Fruit fly (Drosophila melanogaster) whole organism, embryonic: ENCODE data around the gene CG33510.
A peak's percentile ranks its signal among the peaks of the same experiment; 100 is the strongest.

Experiments
- CG10209 ChIP-seq: fragments of 200-800 bp; sonication (Bioruptor generic); optimal IDR thresholded peaks from 3 replicates; lab custom pipeline; 2017; ENCODE audit warnings: missing biosample characterization, mild to moderate bottlenecking, missing genetic modification characterization, missing genetic modification reagents
- CG1024 ChIP-seq: fragments of 200-800 bp; sonication (Bioruptor generic); IDR thresholded peaks from 2 replicates; pipeline ENCODE4 v1.3.6; 2022; ENCODE audit warnings: missing biosample characterization, missing genetic modification characterization
- CG10267 ChIP-seq: fragments of 200-800 bp; sonication (Bioruptor generic); optimal IDR thresholded peaks from 2 replicates; lab custom pipeline; 2018; ENCODE audit warnings: missing biosample characterization, mild to moderate bottlenecking, missing genetic modification characterization, moderate library complexity
- CG10366 ChIP-seq: fragments of 200-800 bp; sonication (Bioruptor generic); IDR thresholded peaks from 2 replicates; pipeline ENCODE4 v1.3.6; 2022; ENCODE audit warnings: missing biosample characterization, missing genetic modification characterization
- CG11247 ChIP-seq: fragments of 200-800 bp; sonication (Bioruptor generic); IDR thresholded peaks from 2 replicates; pipeline ENCODE4 v1.3.6; 2022; ENCODE audit warnings: missing biosample characterization, missing genetic modification characterization
- CG11456 ChIP-seq: fragments of 200-800 bp; sonication (Bioruptor generic); IDR thresholded peaks from 3 replicates; pipeline ENCODE4 v1.3.6; 2022; ENCODE audit warnings: missing biosample characterization, missing genetic modification characterization
- CG11695 ChIP-seq: fragments of 200-800 bp; sonication (Bioruptor generic); IDR thresholded peaks from 3 replicates; pipeline ENCODE4 v1.3.6; 2022; ENCODE audit warnings: missing biosample characterization, missing genetic modification characterization
- CG12659 ChIP-seq: fragments of 200-800 bp; sonication (Bioruptor generic); optimal IDR thresholded peaks from 3 replicates; lab custom pipeline; 2017; ENCODE audit warnings: mild to moderate bottlenecking, missing biosample characterization, missing genetic modification reagents, missing genetic modification characterization
- CG13775 ChIP-seq: fragments of 200-800 bp; sonication (Bioruptor generic); optimal IDR thresholded peaks from 3 replicates; lab custom pipeline; 2017; ENCODE audit warnings: missing biosample characterization, mild to moderate bottlenecking, missing genetic modification characterization
- CG31388 ChIP-seq: fragments of 200-800 bp; sonication (Bioruptor generic); optimal IDR thresholded peaks from 2 replicates; lab custom pipeline; 2016; ENCODE audit warnings: missing biosample characterization, missing genetic modification characterization
- CG43689 ChIP-seq: fragments of 200-800 bp; sonication (Bioruptor generic); IDR thresholded peaks from 2 replicates; pipeline ENCODE4 v1.3.6; 2022; ENCODE audit warnings: missing biosample characterization, missing genetic modification characterization
- CG6654 ChIP-seq: fragments of 200-800 bp; sonication (Bioruptor generic); optimal IDR thresholded peaks from 2 replicates; lab custom pipeline; 2017; ENCODE audit warnings: missing biosample characterization, mild to moderate bottlenecking, missing genetic modification characterization
- CG6689 ChIP-seq: fragments of 200-800 bp; sonication (Bioruptor generic); IDR thresholded peaks from 2 replicates; pipeline ENCODE4 v1.3.6; 2022; ENCODE audit warnings: missing biosample characterization, missing genetic modification characterization
- CG7556 ChIP-seq: fragments of 200-800 bp; sonication (Bioruptor generic); optimal IDR thresholded peaks from 2 replicates; lab custom pipeline; 2017; ENCODE audit warnings: missing biosample characterization, mild to moderate bottlenecking, missing genetic modification characterization
- CG7745 ChIP-seq: fragments of 200-800 bp; sonication (Bioruptor generic); optimal IDR thresholded peaks from 2 replicates; lab custom pipeline; 2018; ENCODE audit warnings: missing biosample characterization, mild to moderate bottlenecking, missing genetic modification characterization, moderate library complexity
- CG7786 ChIP-seq: fragments of 200-800 bp; sonication (Bioruptor generic); optimal IDR thresholded peaks from 2 replicates; lab custom pipeline; 2016; ENCODE audit warnings: missing biosample characterization, missing genetic modification characterization
- CG7963 ChIP-seq: fragments of 200-800 bp; sonication (Bioruptor generic); IDR thresholded peaks from 3 replicates; pipeline ENCODE4 v1.3.6; 2022; ENCODE audit warnings: missing biosample characterization, missing genetic modification characterization; ENCODE audit not compliant: partially characterized antibody
- Dip3 ChIP-seq: fragments of 200-800 bp; sonication (Bioruptor generic); optimal IDR thresholded peaks from 3 replicates; lab custom pipeline; 2016; ENCODE audit warnings: missing biosample characterization, missing genetic modification characterization
- Doc2 ChIP-seq: fragments of 200-800 bp; sonication (Bioruptor generic); IDR thresholded peaks from 2 replicates; pipeline ENCODE4 v1.3.6; 2022; ENCODE audit warnings: missing biosample characterization, missing genetic modification characterization
- E2f1 ChIP-seq: fragments of 200-800 bp; sonication (Bioruptor generic); IDR thresholded peaks from 2 replicates; pipeline ENCODE4 v1.3.6; 2022; ENCODE audit warnings: missing biosample characterization, missing genetic modification characterization
- Lhr ChIP-seq: fragments of 200-800 bp; sonication (Bioruptor generic); optimal IDR thresholded peaks from 3 replicates; lab custom pipeline; 2017; ENCODE audit warnings: mild to moderate bottlenecking, missing biosample characterization, missing genetic modification reagents, missing genetic modification characterization
- Lpt ChIP-seq: fragments of >200 bp; optimal IDR thresholded peaks from 2 replicates; lab custom pipeline; 2018; ENCODE audit warnings: missing biosample characterization, missing genetic modification characterization
- Rx ChIP-seq: fragments of 200-800 bp; sonication (Bioruptor generic); IDR thresholded peaks from 2 replicates; pipeline ENCODE4 v1.3.6; 2022; ENCODE audit warnings: missing biosample characterization, missing genetic modification characterization
- ara ChIP-seq: fragments of 200-800 bp; sonication (Bioruptor generic); IDR thresholded peaks from 2 replicates; pipeline ENCODE4 v1.3.6; 2022; ENCODE audit warnings: missing biosample characterization, missing genetic modification characterization
- ash1 ChIP-seq: fragments of 200-800 bp; sonication (Bioruptor generic); optimal IDR thresholded peaks from 2 replicates; lab custom pipeline; 2018; ENCODE audit warnings: missing biosample characterization, mild to moderate bottlenecking, missing genetic modification characterization
- cato ChIP-seq: fragments of 200-800 bp; sonication (Bioruptor generic); optimal IDR thresholded peaks from 2 replicates; lab custom pipeline; 2016; ENCODE audit warnings: missing biosample characterization, missing genetic modification characterization, borderline replicate concordance
- da ChIP-seq: fragments of 200-800 bp; sonication (Bioruptor generic); optimal IDR thresholded peaks from 2 replicates; lab custom pipeline; 2016; ENCODE audit warnings: missing biosample characterization, missing genetic modification characterization
- fd3F ChIP-seq: fragments of 200-800 bp; sonication (Bioruptor generic); optimal IDR thresholded peaks from 2 replicates; lab custom pipeline; 2018; ENCODE audit warnings: missing biosample characterization, mild to moderate bottlenecking, missing genetic modification characterization, moderate library complexity
- ftz-f1 ChIP-seq: fragments of 200-800 bp; sonication (Bioruptor generic); optimal IDR thresholded peaks from 2 replicates; lab custom pipeline; 2016; ENCODE audit warnings: missing biosample characterization, missing genetic modification characterization
- hb ChIP-seq: fragments of 200-800 bp; sonication (Bioruptor generic); IDR thresholded peaks from 3 replicates; pipeline ENCODE4 v1.3.6; 2022; ENCODE audit warnings: missing biosample characterization, missing genetic modification characterization; ENCODE audit not compliant: partially characterized antibody
- hkb ChIP-seq, 2 experiments: fragments of 200-800 bp in 1 of 2; fragments of >200 bp in 1 of 2; sonication (Bioruptor generic) in 1 of 2; IDR thresholded peaks in 1 of 2; optimal IDR thresholded peaks in 1 of 2; 2 replicates each; pipeline versions ENCODE4 v1.3.6 to Lab custom; 2017 to 2022; ENCODE audit warnings: missing biosample characterization in 1 of 2, missing genetic modification characterization in 1 of 2
- klu ChIP-seq: fragments of 200-800 bp; sonication (Bioruptor generic); IDR thresholded peaks from 2 replicates; pipeline ENCODE4 v1.3.6; 2022; ENCODE audit warnings: missing biosample characterization, missing genetic modification characterization
- lilli ChIP-seq: fragments of 200-800 bp; sonication (Bioruptor generic); optimal IDR thresholded peaks from 3 replicates; lab custom pipeline; 2016; ENCODE audit warnings: missing biosample characterization, missing genetic modification characterization
- mirr ChIP-seq: fragments of 200-800 bp; sonication (Bioruptor generic); optimal IDR thresholded peaks from 3 replicates; lab custom pipeline; 2018; ENCODE audit warnings: missing biosample characterization, mild to moderate bottlenecking, missing genetic modification characterization
- nerfin-1 ChIP-seq: fragments of 200-800 bp; sonication (Bioruptor generic); optimal IDR thresholded peaks from 3 replicates; lab custom pipeline; 2019; ENCODE audit warnings: missing biosample characterization, mild to moderate bottlenecking, missing genetic modification characterization, moderate library complexity
- oc ChIP-seq: fragments of 200-800 bp; sonication (Bioruptor generic); optimal IDR thresholded peaks from 2 replicates; lab custom pipeline; 2018; ENCODE audit warnings: missing biosample characterization, mild to moderate bottlenecking, missing genetic modification characterization, moderate library complexity
- odd ChIP-seq: fragments of 200-800 bp; sonication (Bioruptor generic); optimal IDR thresholded peaks from 2 replicates; lab custom pipeline; 2017; ENCODE audit warnings: missing biosample characterization, mild to moderate bottlenecking, missing genetic modification characterization
- org-1 ChIP-seq: fragments of 200-800 bp; sonication (Bioruptor generic); optimal IDR thresholded peaks from 2 replicates; lab custom pipeline; 2017; ENCODE audit warnings: missing biosample characterization, missing genetic modification characterization
- pan ChIP-seq, 4 experiments: fragments of >200 bp in 3 of 4; fragments of 200-800 bp in 1 of 4; sonication (Bioruptor generic) in 1 of 4; optimal IDR thresholded peaks in 3 of 4; IDR thresholded peaks in 1 of 4; 2 replicates each; pipeline versions ENCODE4 v1.3.6 to Lab custom; 2017 to 2022; ENCODE audit warnings: missing biosample characterization in 2 of 4, missing genetic modification characterization in 2 of 4, mixed read lengths in 1 of 4
- rib ChIP-seq: fragments of 200-800 bp; sonication (Bioruptor generic); IDR thresholded peaks from 2 replicates; pipeline ENCODE4 v1.3.6; 2022; ENCODE audit warnings: missing biosample characterization, missing genetic modification characterization
- run ChIP-seq: fragments of 200-800 bp; sonication (Bioruptor generic); optimal IDR thresholded peaks from 3 replicates; lab custom pipeline; 2018; ENCODE audit warnings: missing biosample characterization, mild to moderate bottlenecking, missing genetic modification characterization
- sd ChIP-seq: fragments of 200-800 bp; sonication (Bioruptor generic); optimal IDR thresholded peaks from 3 replicates; lab custom pipeline; 2018; ENCODE audit warnings: missing biosample characterization, mild to moderate bottlenecking, missing genetic modification characterization, moderate library complexity
- sna ChIP-seq: fragments of 200-800 bp; sonication (Bioruptor generic); IDR thresholded peaks from 2 replicates; pipeline ENCODE4 v1.3.6; 2022; ENCODE audit warnings: missing biosample characterization, missing genetic modification characterization; ENCODE audit not compliant: partially characterized antibody
- sqz ChIP-seq: fragments of 200-800 bp; sonication (Bioruptor generic); optimal IDR thresholded peaks from 3 replicates; lab custom pipeline; 2018; ENCODE audit warnings: missing biosample characterization, mild to moderate bottlenecking, missing genetic modification characterization
- tgo ChIP-seq: fragments of 200-800 bp; sonication (Bioruptor generic); IDR thresholded peaks from 3 replicates; pipeline ENCODE4 v1.3.6; 2022; ENCODE audit warnings: missing biosample characterization, missing genetic modification characterization
- tup ChIP-seq: fragments of 200-800 bp; sonication (Bioruptor generic); optimal IDR thresholded peaks from 2 replicates; lab custom pipeline; 2016; ENCODE audit warnings: missing biosample characterization, mild to moderate bottlenecking, missing genetic modification characterization, moderate library complexity
- zfh2 ChIP-seq: fragments of 200-800 bp; sonication (Bioruptor generic); optimal IDR thresholded peaks from 2 replicates; lab custom pipeline; 2016; ENCODE audit warnings: missing biosample characterization, missing genetic modification characterization

The CG33510 gene

dm6 chr2L:21104326-21104725, 20.2 kb upstream of the CG33510 start, which contains the start of the genes CG46307 and Nhe2 (continued):
- TF ChIP-seq rib (GFP tag; lab: Robert Waterston, UW) = no peak
- TF ChIP-seq lilli (GFP tag; lab: Kevin White, UChicago) = no peak
- peak; percentile 22 for TF ChIP-seq CG12659 (GFP tag; lab: Kevin White, UChicago)
- TF ChIP-seq, all 482 proteins: peak for 57

DNA sequence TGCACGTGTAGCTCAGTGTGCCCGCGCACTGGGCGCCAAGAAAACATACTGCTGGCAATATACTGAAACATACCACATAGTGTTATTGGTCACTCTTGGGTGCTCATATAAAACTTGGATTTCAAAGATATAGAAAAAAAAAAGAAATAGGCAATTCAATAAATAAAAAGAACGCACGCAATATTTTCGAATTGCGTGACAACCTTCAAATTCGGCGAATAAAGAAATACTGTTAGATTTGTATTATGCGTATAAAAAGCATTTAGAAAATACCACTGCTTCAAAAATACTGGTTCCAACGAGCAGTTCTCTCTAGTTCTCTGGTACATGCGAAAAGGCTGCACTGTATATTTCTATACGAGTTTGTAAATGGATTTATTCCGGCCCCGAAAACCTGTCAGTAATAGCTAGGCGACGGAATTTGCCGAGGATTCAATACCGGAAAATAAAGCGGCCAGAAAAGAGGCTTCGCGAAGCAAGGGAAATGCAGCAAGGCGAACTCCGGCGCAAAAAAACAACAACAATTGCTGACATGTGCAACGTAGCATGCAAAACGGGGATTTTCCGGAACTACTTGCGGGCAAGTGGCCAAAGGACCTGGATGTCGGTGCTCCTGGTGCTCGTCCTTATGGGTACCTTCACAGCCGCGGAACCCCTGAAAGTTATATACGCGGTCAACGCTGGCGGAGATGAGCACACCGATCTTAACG, 18.4 kb upstream of the CG33510 start, which contains the start of gene CG9257:
CG9257 (plus strand) TSS at position 345 of the 710 bp plus-strand sequence.
- TF ChIP-seq pan (optimal IDR thresholded peaks at IDR 0.05; lab: Kevin White, UChicago) (no peak), pan (GFP tag; optimal IDR thresholded peaks at IDR 0.05 in 1 of 2, IDR thresholded peaks at IDR 0.05 in 1 of 2) (no peak), ara (GFP tag; lab: Robert Waterston, UW) (no peak), cato (GFP tag; lab: Kevin White, UChicago) (no peak), hb (GFP tag; lab: Robert Waterston, UW) (no peak), CG10209 (GFP tag; lab: Kevin White, UChicago) (no peak), oc (no peak), Lpt (GFP tag; lab: Kevin White, UChicago) (no peak), Dip3 (GFP tag; lab: Kevin White, UChicago) (no peak), nerfin-1 (no peak), da (no peak), fd3F (GFP tag; lab: Kevin White, UChicago) (no peak), odd (no peak), Lhr (GFP tag; lab: Kevin White, UChicago) (peak; percentile 69), CG43689 (GFP tag; lab: Robert Waterston, UW) (no peak), CG7745 (tag; lab: Kevin White, UChicago) (no peak), tup (GFP tag; lab: Kevin White, UChicago) (no peak), CG7963 (GFP tag; lab: Robert Waterston, UW) (no peak), Doc2 (GFP tag; lab: Robert Waterston, UW) (no peak), CG31388 (no peak), CG6654 (GFP tag; lab: Kevin White, UChicago) (no peak), sqz (no peak), CG10267 (peak; percentile 46), CG11695 (GFP tag; lab: Robert Waterston, UW) (no peak), CG11247 (GFP tag; lab: Robert Waterston, UW) (no peak), CG7786 (GFP tag; lab: Kevin White, UChicago) (peak; percentile 0), Rx (GFP tag; lab: Robert Waterston, UW) (no peak), tgo (GFP tag; lab: Robert Waterston, UW) (no peak), CG7556 (GFP tag; lab: Kevin White, UChicago) (no peak), CG1024 (GFP tag; lab: Robert Waterston, UW) (no peak), klu (no peak), E2f1 (GFP tag; lab: Robert Waterston, UW) (no peak), org-1 (GFP tag; lab: Kevin White, UChicago) (no peak), CG13775 (GFP tag; lab: Kevin White, UChicago) (no peak), sna (GFP tag; lab: Robert Waterston, UW) (0 out of 2 replicates have a peak, but pooled peaks have one; percentile 31), CG10366 (GFP tag; lab: Robert Waterston, UW) (no peak), ftz-f1 (no peak), run (tag; lab: Kevin White, UChicago) (no peak), CG11456 (GFP tag; lab: Robert Waterston, UW) (no peak), ash1 (GFP tag; lab: Kevin White, UChicago) (no peak), sd (tag; lab: Kevin White, UChicago) (no peak), mirr (no peak), hkb (optimal IDR thresholded peaks at IDR 0.05; lab: Kevin White, UChicago) (peak; percentile 17), hkb (GFP tag; IDR thresholded peaks at IDR 0.05; lab: Robert Waterston, UW) (no peak), CG6689 (GFP tag; lab: Robert Waterston, UW) (no peak), zfh2 (GFP tag; lab: Kevin White, UChicago) (no peak)
